Worm (Caenorhabditis elegans) whole organism, L4 larva: ENCODE measurements around the gene mca-1.

Experiments used
- F37D6.2 ChIP-seq: sonication (generic microtip); optimal IDR thresholded peaks from 2 replicates; lab custom pipeline; 2016; ENCODE audit warnings: mild to moderate bottlenecking, missing genetic modification characterization, missing compliant biosample characterization
- F49E8.2 ChIP-seq: sonication (generic microtip); optimal IDR thresholded peaks from 2 replicates; lab custom pipeline; 2016; ENCODE audit warnings: missing compliant biosample characterization, mild to moderate bottlenecking, missing genetic modification characterization, borderline replicate concordance
- R02D3.7 ChIP-seq: fragments of 150-350 bp; sonication (generic microtip); optimal IDR thresholded peaks from 3 replicates; lab custom pipeline; 2014; ENCODE audit warnings: missing biosample characterization, missing genetic modification characterization
- T20F7.1 ChIP-seq: fragments of 200-800 bp; sonication (Bioruptor generic); optimal IDR thresholded peaks from 2 replicates; lab custom pipeline; 2018; ENCODE audit warnings: mild to moderate bottlenecking, missing genetic modification characterization, missing compliant biosample characterization
- ZK337.2 ChIP-seq: fragments of 200-800 bp; sonication (Bioruptor generic); IDR thresholded peaks from 2 replicates; pipeline ENCODE4 v1.3.6; 2022; ENCODE audit warnings: missing genetic modification reagents, missing genetic modification characterization, missing compliant biosample characterization
- aly-2 ChIP-seq: sonication (generic microtip); optimal IDR thresholded peaks from 2 replicates; lab custom pipeline; 2018; ENCODE audit warnings: missing biosample characterization, missing genetic modification characterization
- attf-4 ChIP-seq: sonication (generic microtip); optimal IDR thresholded peaks from 3 replicates; lab custom pipeline; 2017; ENCODE audit warnings: missing biosample characterization, missing genetic modification characterization
- ceh-32 ChIP-seq: sonication (generic microtip); optimal IDR thresholded peaks from 2 replicates; lab custom pipeline; 2016; ENCODE audit warnings: mild to moderate bottlenecking, missing genetic modification characterization, missing compliant biosample characterization; ENCODE audit not compliant: poor library complexity
- ceh-44 ChIP-seq: fragments of 200-800 bp; sonication (Bioruptor generic); IDR thresholded peaks from 2 replicates; pipeline ENCODE4 v1.3.6; 2022; ENCODE audit warnings: missing genetic modification reagents, missing genetic modification characterization, missing compliant biosample characterization
- ces-1 ChIP-seq: fragments of 150-350 bp; sonication (generic microtip); optimal IDR thresholded peaks from 4 replicates; lab custom pipeline; 2014; ENCODE audit warnings: missing biosample characterization, missing genetic modification reagents, missing genetic modification characterization
- ctbp-1 ChIP-seq: fragments of 200-800 bp; sonication (Bioruptor generic); IDR thresholded peaks from 2 replicates; pipeline ENCODE4 v1.3.6; 2022; ENCODE audit warnings: missing genetic modification reagents, missing genetic modification characterization, missing compliant biosample characterization
- daf-12 ChIP-seq: fragments of 150-350 bp; optimal IDR thresholded peaks from 2 replicates; lab custom pipeline; 2014; ENCODE audit warnings: missing biosample characterization, missing genetic modification reagents, missing genetic modification characterization
- daf-16 ChIP-seq, 3 experiments: sonication (generic microtip); optimal IDR thresholded peaks; 2 replicates each; lab custom pipeline; 2016 to 2017; ENCODE audit warnings: missing genetic modification characterization in 3 of 3, missing genetic modification reagents in 3 of 3, mild to moderate bottlenecking in 2 of 3, missing compliant biosample characterization in 2 of 3, missing biosample characterization in 1 of 3, moderate library complexity in 1 of 3
- dmd-8 ChIP-seq: fragments of 200-800 bp; sonication (Bioruptor generic); IDR thresholded peaks from 2 replicates; pipeline ENCODE4 v1.3.6; 2022; ENCODE audit warnings: missing genetic modification characterization, missing compliant biosample characterization
- dmd-9 ChIP-seq: fragments of 200-800 bp; sonication (Bioruptor generic); IDR thresholded peaks from 2 replicates; pipeline ENCODE4 v1.3.6; 2022; ENCODE audit warnings: missing genetic modification reagents, missing genetic modification characterization, missing compliant biosample characterization
- dpl-1 ChIP-seq: fragments of 150-350 bp; optimal IDR thresholded peaks from 2 replicates; lab custom pipeline; 2014; ENCODE audit warnings: missing biosample characterization, missing genetic modification reagents, missing genetic modification characterization
- duxl-1 ChIP-seq: sonication (generic microtip); optimal IDR thresholded peaks from 2 replicates; lab custom pipeline; 2016; ENCODE audit warnings: mild to moderate bottlenecking, missing genetic modification characterization, moderate library complexity, missing compliant biosample characterization; ENCODE audit not compliant: poor library complexity
- gei-8 ChIP-seq: fragments of 200-800 bp; sonication (Bioruptor generic); optimal IDR thresholded peaks from 2 replicates; lab custom pipeline; 2018; ENCODE audit warnings: mild to moderate bottlenecking, missing genetic modification characterization, missing compliant biosample characterization
- hif-1 ChIP-seq, 2 experiments: sonication (generic microtip); optimal IDR thresholded peaks; 2 replicates each; lab custom pipeline; 2016 to 2017; ENCODE audit warnings: missing compliant biosample characterization in 2 of 2, missing genetic modification characterization in 2 of 2, missing genetic modification reagents in 2 of 2, missing genotype in 2 of 2, mild to moderate bottlenecking in 1 of 2
- hlh-30 ChIP-seq: sonication (generic microtip); optimal IDR thresholded peaks from 2 replicates; lab custom pipeline; 2017; ENCODE audit warnings: antibody characterized with exemption, mild to moderate bottlenecking, missing genetic modification characterization, missing compliant biosample characterization; ENCODE audit not compliant: insufficient read depth
- lin-1 ChIP-seq: fragments of 200-800 bp; sonication (Bioruptor generic); IDR thresholded peaks from 2 replicates; pipeline ENCODE4 v1.3.6; 2022; ENCODE audit warnings: missing genetic modification reagents, missing genetic modification characterization, missing compliant biosample characterization
- lin-29 ChIP-seq: fragments of 200-800 bp; sonication (Bioruptor generic); IDR thresholded peaks from 2 replicates; pipeline ENCODE4 v1.3.6; 2022; ENCODE audit warnings: missing genetic modification reagents, missing genetic modification characterization, missing compliant biosample characterization
- lin-38 ChIP-seq: fragments of 200-800 bp; sonication (Bioruptor generic); IDR thresholded peaks from 2 replicates; pipeline ENCODE4 v1.3.6; 2022; ENCODE audit warnings: missing genetic modification reagents, missing genetic modification characterization, missing compliant biosample characterization
- lir-3 ChIP-seq: sonication (generic microtip); optimal IDR thresholded peaks from 2 replicates; lab custom pipeline; 2016; ENCODE audit warnings: mild to moderate bottlenecking, missing genetic modification characterization, missing compliant biosample characterization
- lsy-2 ChIP-seq, 2 experiments: fragments of 150-350 bp in 1 of 2; sonication (generic microtip) in 1 of 2; optimal IDR thresholded peaks; 2 replicates each; lab custom pipeline; 2014 to 2017; ENCODE audit warnings: missing biosample characterization in 2 of 2, missing genetic modification characterization in 2 of 2
- madf-5 ChIP-seq, 2 experiments: fragments of 200-800 bp; sonication (Bioruptor generic); IDR thresholded peaks; 2 replicates each; pipeline ENCODE4 v1.3.6; 2022; ENCODE audit warnings: missing compliant biosample characterization in 2 of 2, missing genetic modification characterization in 2 of 2
- madf-9 ChIP-seq: fragments of 200-800 bp; sonication (Bioruptor generic); conservative IDR thresholded peaks from 2 replicates; pipeline ENCODE4 v1.3.6; 2022; ENCODE audit warnings: missing genetic modification reagents, missing genetic modification characterization, missing compliant biosample characterization
- mdl-1 ChIP-seq, 2 experiments: fragments of 150-350 bp in 1 of 2; sonication (generic microtip) in 1 of 2; optimal IDR thresholded peaks; 2 replicates each; lab custom pipeline; 2014 to 2017; ENCODE audit warnings: missing biosample characterization in 2 of 2, missing genetic modification characterization in 2 of 2
- mep-1 ChIP-seq: fragments of 150-350 bp; sonication (generic microtip); optimal IDR thresholded peaks from 3 replicates; lab custom pipeline; 2014; ENCODE audit warnings: missing biosample characterization, missing genetic modification characterization
- mes-2 ChIP-seq: sonication (generic microtip); optimal IDR thresholded peaks from 2 replicates; lab custom pipeline; 2016; ENCODE audit warnings: missing genotype, mild to moderate bottlenecking, missing genetic modification characterization, missing compliant biosample characterization; ENCODE audit not compliant: poor library complexity, severe bottlenecking
- nhr-10 ChIP-seq: fragments of 150-350 bp; optimal IDR thresholded peaks from 2 replicates; lab custom pipeline; 2014; ENCODE audit warnings: missing biosample characterization, missing genetic modification characterization
- nhr-25 ChIP-seq: sonication (generic microtip); optimal IDR thresholded peaks from 2 replicates; lab custom pipeline; 2017; ENCODE audit warnings: missing genetic modification characterization, mild to moderate bottlenecking, missing compliant biosample characterization, antibody characterized with exemption, moderate library complexity, borderline replicate concordance; ENCODE audit not compliant: insufficient read depth
- nhr-41 ChIP-seq: fragments of 200-800 bp; sonication (Bioruptor generic); IDR thresholded peaks from 2 replicates; pipeline ENCODE4 v1.3.6; 2022; ENCODE audit warnings: missing genetic modification reagents, missing genetic modification characterization, missing compliant biosample characterization
- nhr-48 ChIP-seq: sonication (generic microtip); optimal IDR thresholded peaks from 2 replicates; lab custom pipeline; 2016; ENCODE audit warnings: mild to moderate bottlenecking, missing genetic modification characterization, missing compliant biosample characterization
- nhr-6 ChIP-seq: fragments of 150-350 bp; optimal IDR thresholded peaks from 2 replicates; lab custom pipeline; 2014; ENCODE audit warnings: missing biosample characterization, missing genetic modification characterization
- nhr-77 ChIP-seq: fragments of 150-350 bp; optimal IDR thresholded peaks from 2 replicates; lab custom pipeline; 2014; ENCODE audit warnings: missing biosample characterization, missing genetic modification characterization
- pqm-1 ChIP-seq: sonication (generic microtip); optimal IDR thresholded peaks from 2 replicates; lab custom pipeline; 2017; ENCODE audit warnings: missing biosample characterization, missing genetic modification characterization
- rbr-2 ChIP-seq: sonication (generic microtip); optimal IDR thresholded peaks from 2 replicates; lab custom pipeline; 2016; ENCODE audit warnings: missing genotype, missing genetic modification characterization, missing compliant biosample characterization
- saeg-2 ChIP-seq: fragments of 200-800 bp; sonication (Bioruptor generic); IDR thresholded peaks from 2 replicates; pipeline ENCODE4 v1.3.6; 2022; ENCODE audit warnings: missing genetic modification reagents, missing genetic modification characterization, missing compliant biosample characterization
- sdz-12 ChIP-seq: fragments of 200-800 bp; sonication (Bioruptor generic); optimal IDR thresholded peaks from 2 replicates; lab custom pipeline; 2018; ENCODE audit warnings: mild to moderate bottlenecking, missing genetic modification characterization, missing compliant biosample characterization
- set-16 ChIP-seq: fragments of 200-800 bp; sonication (Bioruptor generic); IDR thresholded peaks from 2 replicates; pipeline ENCODE4 v1.3.6; 2022; ENCODE audit warnings: missing genetic modification reagents, missing genetic modification characterization, missing compliant biosample characterization
- spr-1 ChIP-seq: sonication (generic microtip); optimal IDR thresholded peaks from 2 replicates; lab custom pipeline; 2016; ENCODE audit warnings: mild to moderate bottlenecking, missing genetic modification characterization, missing compliant biosample characterization
- unc-39 ChIP-seq: sonication (generic microtip); optimal IDR thresholded peaks from 2 replicates; lab custom pipeline; 2017; ENCODE audit warnings: missing biosample characterization, missing genetic modification characterization
- vab-7 ChIP-seq: fragments of 200-800 bp; sonication (Bioruptor generic); IDR thresholded peaks from 2 replicates; pipeline ENCODE4 v1.3.6; 2022; ENCODE audit warnings: missing genetic modification reagents, missing genetic modification characterization, missing compliant biosample characterization
- zip-2 ChIP-seq: fragments of 150-350 bp; optimal IDR thresholded peaks from 2 replicates; lab custom pipeline; 2014; ENCODE audit warnings: missing biosample characterization, missing genetic modification characterization
- ztf-11 ChIP-seq: fragments of 150-350 bp; optimal IDR thresholded peaks from 2 replicates; lab custom pipeline; 2014; ENCODE audit warnings: missing biosample characterization, missing genetic modification characterization
- ztf-7 ChIP-seq: fragments of 150-350 bp; optimal IDR thresholded peaks from 2 replicates; lab custom pipeline; 2014; ENCODE audit warnings: missing biosample characterization, missing genetic modification characterization

mca-1 gene

DNA sequence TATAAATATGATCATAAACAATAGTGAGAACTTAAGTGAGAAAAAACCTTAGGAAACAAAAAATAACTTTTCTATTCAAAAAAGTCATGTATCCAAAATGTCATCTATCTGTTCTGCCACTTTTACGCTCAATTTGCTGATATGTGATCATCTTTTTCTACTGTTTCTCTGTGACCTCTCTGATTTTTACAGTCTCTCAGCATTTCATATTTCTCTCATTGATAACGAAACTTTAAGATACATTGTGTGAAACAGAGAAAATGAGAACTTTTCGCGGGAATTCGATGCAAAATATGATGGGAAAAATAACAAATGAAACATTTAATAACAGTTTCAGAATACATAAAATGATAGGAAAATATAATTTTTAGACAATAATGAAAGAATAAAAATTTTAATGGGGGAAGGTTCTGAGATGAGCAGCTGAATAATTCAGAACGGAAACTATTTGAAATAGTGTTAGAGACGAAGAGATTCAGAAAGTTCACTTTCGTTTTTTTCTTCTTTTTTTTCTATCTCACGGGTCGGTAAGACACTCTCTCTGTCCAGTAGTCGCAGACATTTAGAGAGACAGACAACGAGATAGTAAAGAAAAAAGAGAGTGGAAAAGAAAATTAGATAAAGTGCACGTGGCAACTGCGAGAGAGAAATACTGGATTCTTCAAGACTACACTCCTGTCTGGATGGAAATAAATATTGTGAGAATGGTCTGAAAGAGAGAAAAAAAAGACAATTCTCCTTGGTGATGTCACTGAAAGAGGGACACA is 42.7 kb upstream of the mca-1 start (continued):
- TF ChIP-seq saeg-2 (GFP tag; lab: Robert Waterston, UW) = no peak
- TF ChIP-seq madf-5 (GFP tag; IDR thresholded peaks at IDR 0.05; lab: Robert Waterston, UW) = no peak
- no peak for TF ChIP-seq vab-7 (GFP tag; lab: Robert Waterston, UW)
- TF ChIP-seq lin-38 (GFP tag; lab: Robert Waterston, UW) = no peak; the same call in 1 of the 2 replicates
- no peak for TF ChIP-seq unc-39 (tag; lab: Kevin White, UChicago)
- no peak for TF ChIP-seq ZK337.2
- no peak for TF ChIP-seq F49E8.2 (tag; lab: Kevin White, UChicago)
- TF ChIP-seq ztf-7 (tag; lab: Kevin White, UChicago) = no peak
- TF ChIP-seq ces-1 (GFP tag; lab: Kevin White, UChicago) = peak; percentile 81
- TF ChIP-seq sdz-12 = no peak
- TF ChIP-seq lir-3 (tag; lab: Kevin White, UChicago) = no peak
- no peak for TF ChIP-seq attf-4 (tag; lab: Kevin White, UChicago)
- no peak for TF ChIP-seq ztf-11
- no peak for TF ChIP-seq R02D3.7
- TF ChIP-seq, all 104 proteins: peak for 31

DNA sequence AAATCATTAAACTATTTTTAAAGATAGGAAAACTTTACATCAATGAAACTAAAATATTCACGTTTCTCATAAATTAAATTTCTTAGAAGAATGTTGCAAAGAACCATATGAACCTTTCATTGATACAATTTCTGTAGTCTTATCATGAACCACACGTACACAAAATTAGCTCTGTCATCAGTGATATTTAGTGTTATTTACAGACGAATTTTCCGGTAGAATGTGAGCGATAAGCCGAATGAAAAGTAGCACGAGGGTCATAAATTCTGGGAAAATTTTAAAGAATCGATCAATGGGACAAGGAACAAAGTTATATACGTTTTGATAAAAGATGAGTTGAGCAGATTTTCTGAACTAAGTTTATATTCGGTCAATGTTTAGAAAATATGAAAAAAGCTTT is 41.8 kb upstream of the mca-1 start:
- TF ChIP-seq ctbp-1 (GFP tag; lab: Robert Waterston, UW) (no peak), nhr-10 (tag; lab: Kevin White, UChicago) (peak; percentile 81), pqm-1 (tag; lab: Kevin White, UChicago) (peak; percentile 47), hif-1 (tag; optimal IDR thresholded peaks at IDR 0.05; lab: Kevin White, UChicago) (peak in 1 of 2 experiments; percentile 35), F37D6.2 (tag; lab: Kevin White, UChicago) (no peak), T20F7.1 (peak; percentile 17), zip-2 (tag; lab: Kevin White, UChicago) (no peak), madf-9 (no peak), duxl-1 (tag; lab: Kevin White, UChicago) (no peak), lin-1 (GFP tag; lab: Robert Waterston, UW) (0 out of 2 replicates have a peak, but pooled peaks have one; percentile 47), daf-16 (GFP tag; optimal IDR thresholded peaks at IDR 0.05; lab: Kevin White, UChicago) (no peak), daf-16 (tag; optimal IDR thresholded peaks at IDR 0.05; lab: Kevin White, UChicago) (peak; percentile 98), nhr-41 (GFP tag; lab: Robert Waterston, UW) (no peak), ceh-32 (tag; lab: Kevin White, UChicago) (no peak), dpl-1 (GFP tag; lab: Kevin White, UChicago) (no peak), nhr-77 (tag; lab: Kevin White, UChicago) (peak; percentile 65), nhr-6 (tag; lab: Kevin White, UChicago) (no peak), hlh-30 (tag; lab: Kevin White, UChicago) (peak; percentile 58), gei-8 (no peak), lir-3 (tag; lab: Kevin White, UChicago) (no peak), spr-1 (tag; lab: Kevin White, UChicago) (no peak), rbr-2 (no peak), lin-29 (GFP tag; lab: Robert Waterston, UW) (no peak), dmd-8 (GFP tag; lab: Robert Waterston, UW) (no peak), mes-2 (no peak), lin-38 (GFP tag; lab: Robert Waterston, UW) (no peak), aly-2 (tag; lab: Kevin White, UChicago) (no peak), nhr-48 (tag; lab: Kevin White, UChicago) (peak; percentile 27), nhr-25 (tag; lab: Kevin White, UChicago) (no peak), mdl-1 (tag; optimal IDR thresholded peaks at IDR 0.05; lab: Kevin White, UChicago) (peak in 1 of 2 experiments; percentile 70), ceh-44 (GFP tag; lab: Robert Waterston, UW) (no peak), lsy-2 (tag; optimal IDR thresholded peaks at IDR 0.05; lab: Kevin White, UChicago) (no peak), daf-12 (tag; lab: Kevin White, UChicago) (no peak), set-16 (no peak), ztf-7 (tag; lab: Kevin White, UChicago) (no peak), mep-1 (tag; lab: Kevin White, UChicago) (peak; percentile 45), dmd-9 (GFP tag; lab: Robert Waterston, UW) (no peak)
